Fruit fly (Drosophila melanogaster) whole organism, embryonic: ENCODE results near the gene Lasp.

Experiments used
- Atf-2 ChIP-seq: fragments of 200-800 bp; sonication (Bioruptor generic); optimal IDR thresholded peaks from 2 replicates; lab custom pipeline; 2016; ENCODE audit warnings: missing biosample characterization, missing genetic modification characterization
- CG10274 ChIP-seq: fragments of 200-800 bp; sonication (Bioruptor generic); optimal IDR thresholded peaks from 3 replicates; lab custom pipeline; 2017; ENCODE audit warnings: missing biosample characterization, mild to moderate bottlenecking, missing genetic modification characterization
- CG10431 ChIP-seq: fragments of 200-800 bp; sonication (Bioruptor generic); optimal IDR thresholded peaks from 3 replicates; lab custom pipeline; 2018; ENCODE audit warnings: missing biosample characterization, mild to moderate bottlenecking, missing genetic modification characterization
- CG11085 ChIP-seq: fragments of 200-800 bp; sonication (Bioruptor generic); IDR thresholded peaks from 2 replicates; pipeline ENCODE4 v1.3.6; 2022; ENCODE audit warnings: missing biosample characterization, missing genetic modification characterization
- CG11695 ChIP-seq: fragments of 200-800 bp; sonication (Bioruptor generic); IDR thresholded peaks from 3 replicates; pipeline ENCODE4 v1.3.6; 2022; ENCODE audit warnings: missing biosample characterization, missing genetic modification characterization
- CG12104 ChIP-seq: fragments of 200-800 bp; sonication (Bioruptor generic); optimal IDR thresholded peaks from 3 replicates; lab custom pipeline; 2016; ENCODE audit warnings: missing biosample characterization, missing genetic modification characterization
- CG12155 ChIP-seq: fragments of 200-800 bp; sonication (Bioruptor generic); optimal IDR thresholded peaks from 3 replicates; lab custom pipeline; 2016; ENCODE audit warnings: missing biosample characterization, missing genetic modification characterization
- CG13123 ChIP-seq: fragments of 200-800 bp; sonication (Bioruptor generic); optimal IDR thresholded peaks from 2 replicates; lab custom pipeline; 2016; ENCODE audit warnings: missing biosample characterization, missing genetic modification characterization
- CG15514 ChIP-seq: fragments of 200-800 bp; sonication (Bioruptor generic); optimal IDR thresholded peaks from 3 replicates; lab custom pipeline; 2017; ENCODE audit warnings: missing biosample characterization, missing genetic modification characterization, mild to moderate bottlenecking, moderate library complexity, missing genetic modification reagents
- CG15696 ChIP-seq: fragments of 200-800 bp; sonication (Bioruptor generic); optimal IDR thresholded peaks from 2 replicates; lab custom pipeline; 2019; ENCODE audit warnings: missing biosample characterization, mild to moderate bottlenecking, missing genetic modification characterization, moderate library complexity
- CG1647 ChIP-seq: fragments of 200-800 bp; sonication (Bioruptor generic); optimal IDR thresholded peaks from 3 replicates; lab custom pipeline; 2016; ENCODE audit warnings: missing biosample characterization, missing genetic modification characterization
- CG16779 ChIP-seq: fragments of 200-800 bp; sonication (Bioruptor generic); IDR thresholded peaks from 2 replicates; pipeline ENCODE4 v1.3.6; 2022; ENCODE audit warnings: missing biosample characterization, missing genetic modification characterization
- CG17385 ChIP-seq: fragments of 200-800 bp; sonication (Bioruptor generic); optimal IDR thresholded peaks from 3 replicates; lab custom pipeline; 2018; ENCODE audit warnings: missing biosample characterization, mild to moderate bottlenecking, missing genetic modification characterization
- CG2120 ChIP-seq: fragments of 200-800 bp; sonication (Bioruptor generic); optimal IDR thresholded peaks from 3 replicates; lab custom pipeline; 2016; ENCODE audit warnings: missing biosample characterization, missing genetic modification characterization
- CG4282 ChIP-seq: fragments of 200-800 bp; sonication (Bioruptor generic); optimal IDR thresholded peaks from 2 replicates; lab custom pipeline; 2016; ENCODE audit warnings: missing biosample characterization, missing genetic modification characterization
- CG4404 ChIP-seq: fragments of 200-800 bp; sonication (Bioruptor generic); IDR thresholded peaks from 2 replicates; pipeline ENCODE4 v1.3.6; 2022; ENCODE audit warnings: missing biosample characterization, missing genetic modification characterization
- CG4707 ChIP-seq: fragments of 200-800 bp; sonication (Bioruptor generic); optimal IDR thresholded peaks from 2 replicates; lab custom pipeline; 2018; ENCODE audit warnings: missing biosample characterization, mild to moderate bottlenecking, missing genetic modification characterization, moderate library complexity
- CG4730 ChIP-seq: fragments of 200-800 bp; sonication (Bioruptor generic); IDR thresholded peaks from 2 replicates; pipeline ENCODE4 v1.3.6; 2022; ENCODE audit warnings: missing biosample characterization, missing genetic modification characterization
- CG5245 ChIP-seq: fragments of 200-800 bp; sonication (Bioruptor generic); optimal IDR thresholded peaks from 3 replicates; lab custom pipeline; 2016; ENCODE audit warnings: missing biosample characterization, missing genetic modification characterization
- CG7271 ChIP-seq: fragments of 200-800 bp; sonication (Bioruptor generic); optimal IDR thresholded peaks from 2 replicates; lab custom pipeline; 2018; ENCODE audit warnings: missing biosample characterization, mild to moderate bottlenecking, missing genetic modification characterization, moderate library complexity
- CG7839 ChIP-seq: fragments of 200-800 bp; sonication (Bioruptor generic); optimal IDR thresholded peaks from 3 replicates; lab custom pipeline; 2018; ENCODE audit warnings: missing biosample characterization, mild to moderate bottlenecking, missing genetic modification characterization, moderate library complexity
- CG9797 ChIP-seq: fragments of 200-800 bp; sonication (Bioruptor generic); optimal IDR thresholded peaks from 3 replicates; lab custom pipeline; 2018; ENCODE audit warnings: missing biosample characterization, mild to moderate bottlenecking, missing genetic modification characterization
- Drgx ChIP-seq: fragments of 200-800 bp; sonication (Bioruptor generic); IDR thresholded peaks from 2 replicates; pipeline ENCODE4 v1.3.6; 2022; ENCODE audit warnings: missing biosample characterization, missing genetic modification characterization
- Elba2 ChIP-seq: fragments of 200-800 bp; sonication (Bioruptor generic); optimal IDR thresholded peaks from 3 replicates; lab custom pipeline; 2016; ENCODE audit warnings: missing biosample characterization, missing genetic modification characterization
- H2.0 ChIP-seq: fragments of 200-800 bp; sonication (Bioruptor generic); IDR thresholded peaks from 2 replicates; pipeline ENCODE4 v1.3.6; 2022; ENCODE audit warnings: missing biosample characterization, missing genetic modification characterization
- Hmr ChIP-seq: fragments of 200-800 bp; sonication (Bioruptor generic); optimal IDR thresholded peaks from 3 replicates; lab custom pipeline; 2017; ENCODE audit warnings: mild to moderate bottlenecking, missing biosample characterization, missing genetic modification reagents, missing genetic modification characterization
- Hr78 ChIP-seq, 2 experiments: fragments of 200-800 bp in 1 of 2; fragments of >200 bp in 1 of 2; sonication (Bioruptor generic) in 1 of 2; optimal IDR thresholded peaks; 2 replicates each; lab custom pipeline; 2017 to 2019; ENCODE audit warnings: missing biosample characterization in 2 of 2, missing genetic modification characterization in 2 of 2, mild to moderate bottlenecking in 1 of 2, moderate library complexity in 1 of 2
- Myb ChIP-seq: fragments of 200-800 bp; sonication (Bioruptor generic); optimal IDR thresholded peaks from 2 replicates; lab custom pipeline; 2016; ENCODE audit warnings: missing biosample characterization, missing genetic modification characterization
- NC2α ChIP-seq: fragments of 200-800 bp; sonication (Bioruptor generic); optimal IDR thresholded peaks from 2 replicates; lab custom pipeline; 2016; ENCODE audit warnings: missing biosample characterization, missing genetic modification characterization
- Sry-δ ChIP-seq: fragments of 200-800 bp; sonication (Bioruptor generic); optimal IDR thresholded peaks from 2 replicates; lab custom pipeline; 2016; ENCODE audit warnings: missing biosample characterization, missing genetic modification characterization
- Xrp1 ChIP-seq: fragments of 200-800 bp; sonication (Bioruptor generic); IDR thresholded peaks from 2 replicates; pipeline ENCODE4 v1.3.6; 2022; ENCODE audit warnings: missing biosample characterization, missing genetic modification characterization
- ab ChIP-seq: fragments of 200-800 bp; sonication (Bioruptor generic); optimal IDR thresholded peaks from 2 replicates; lab custom pipeline; 2016; ENCODE audit warnings: missing biosample characterization, missing genetic modification characterization
- ac ChIP-seq: fragments of 200-800 bp; sonication (Bioruptor generic); optimal IDR thresholded peaks from 3 replicates; lab custom pipeline; 2017; ENCODE audit warnings: missing biosample characterization, mild to moderate bottlenecking, missing genetic modification characterization
- cas ChIP-seq: fragments of 200-800 bp; sonication (Bioruptor generic); IDR thresholded peaks from 2 replicates; pipeline ENCODE4 v1.3.6; 2022; ENCODE audit warnings: missing biosample characterization, missing genetic modification characterization
- chinmo ChIP-seq: fragments of 200-800 bp; sonication (Bioruptor generic); IDR thresholded peaks from 4 replicates; pipeline ENCODE4 v1.3.6; 2022; ENCODE audit warnings: missing biosample characterization, missing genetic modification characterization; ENCODE audit not compliant: partially characterized antibody
- fd64A ChIP-seq: fragments of 200-800 bp; sonication (Bioruptor generic); optimal IDR thresholded peaks from 3 replicates; lab custom pipeline; 2018; ENCODE audit warnings: missing biosample characterization, mild to moderate bottlenecking, missing genetic modification characterization
- gt ChIP-seq: fragments of 200-800 bp; sonication (Bioruptor generic); IDR thresholded peaks from 2 replicates; pipeline ENCODE4 v1.3.6; 2022; ENCODE audit warnings: missing biosample characterization, missing genetic modification characterization
- h ChIP-seq: fragments of >200 bp; optimal IDR thresholded peaks from 2 replicates; lab custom pipeline; 2017
- lab ChIP-seq: fragments of 200-800 bp; sonication (Bioruptor generic); optimal IDR thresholded peaks from 3 replicates; lab custom pipeline; 2017; ENCODE audit warnings: missing biosample characterization, missing genetic modification characterization, mild to moderate bottlenecking, moderate library complexity, missing genetic modification reagents
- nerfin-2 ChIP-seq: fragments of 200-800 bp; sonication (Bioruptor generic); IDR thresholded peaks from 2 replicates; pipeline ENCODE4 v1.3.6; 2022; ENCODE audit warnings: missing biosample characterization, missing genetic modification characterization; ENCODE audit not compliant: partially characterized antibody
- nom ChIP-seq: fragments of 200-800 bp; sonication (Bioruptor generic); optimal IDR thresholded peaks from 2 replicates; lab custom pipeline; 2017; ENCODE audit warnings: missing biosample characterization, missing genetic modification characterization, mild to moderate bottlenecking, moderate library complexity, missing genetic modification reagents
- otp ChIP-seq: fragments of 200-800 bp; sonication (Bioruptor generic); IDR thresholded peaks from 3 replicates; pipeline ENCODE4, ENCODE4 v1.3.6; 2022; ENCODE audit warnings: missing biosample characterization, missing genetic modification characterization
- pb ChIP-seq: fragments of 200-800 bp; sonication (Bioruptor generic); optimal IDR thresholded peaks from 3 replicates; lab custom pipeline; 2016; ENCODE audit warnings: missing biosample characterization, missing genetic modification characterization
- schlank ChIP-seq: fragments of 200-800 bp; sonication (Bioruptor generic); optimal IDR thresholded peaks from 2 replicates; lab custom pipeline; 2018; ENCODE audit warnings: missing biosample characterization, mild to moderate bottlenecking, missing genetic modification characterization
- sr ChIP-seq: fragments of 200-800 bp; sonication (Bioruptor generic); IDR thresholded peaks from 3 replicates; pipeline ENCODE4 v1.3.6; 2022; ENCODE audit warnings: missing biosample characterization, missing genetic modification characterization
- tgo ChIP-seq: fragments of 200-800 bp; sonication (Bioruptor generic); IDR thresholded peaks from 3 replicates; pipeline ENCODE4 v1.3.6; 2022; ENCODE audit warnings: missing biosample characterization, missing genetic modification characterization
- tll ChIP-seq, 2 experiments: fragments of 200-800 bp in 1 of 2; fragments of >200 bp in 1 of 2; sonication (Bioruptor generic) in 1 of 2; optimal IDR thresholded peaks; 2 replicates each; lab custom pipeline; 2017 to 2019; ENCODE audit warnings: missing biosample characterization in 2 of 2, missing genetic modification characterization in 2 of 2, mild to moderate bottlenecking in 1 of 2, moderate library complexity in 1 of 2
- ttk ChIP-seq: fragments of 200-800 bp; sonication (Bioruptor generic); IDR thresholded peaks from 2 replicates; pipeline ENCODE4 v2.1.2; 2022; ENCODE audit warnings: missing biosample characterization, missing genetic modification characterization
- unpg ChIP-seq: fragments of 200-800 bp; sonication (Bioruptor generic); optimal IDR thresholded peaks from 3 replicates; lab custom pipeline; 2018; ENCODE audit warnings: missing biosample characterization, mild to moderate bottlenecking, missing genetic modification characterization, moderate library complexity
- vfl ChIP-seq: fragments of 200-800 bp; sonication (Bioruptor generic); optimal IDR thresholded peaks from 2 replicates; lab custom pipeline; 2016; ENCODE audit warnings: missing biosample characterization, missing genetic modification characterization

Gene Lasp

DNA sequence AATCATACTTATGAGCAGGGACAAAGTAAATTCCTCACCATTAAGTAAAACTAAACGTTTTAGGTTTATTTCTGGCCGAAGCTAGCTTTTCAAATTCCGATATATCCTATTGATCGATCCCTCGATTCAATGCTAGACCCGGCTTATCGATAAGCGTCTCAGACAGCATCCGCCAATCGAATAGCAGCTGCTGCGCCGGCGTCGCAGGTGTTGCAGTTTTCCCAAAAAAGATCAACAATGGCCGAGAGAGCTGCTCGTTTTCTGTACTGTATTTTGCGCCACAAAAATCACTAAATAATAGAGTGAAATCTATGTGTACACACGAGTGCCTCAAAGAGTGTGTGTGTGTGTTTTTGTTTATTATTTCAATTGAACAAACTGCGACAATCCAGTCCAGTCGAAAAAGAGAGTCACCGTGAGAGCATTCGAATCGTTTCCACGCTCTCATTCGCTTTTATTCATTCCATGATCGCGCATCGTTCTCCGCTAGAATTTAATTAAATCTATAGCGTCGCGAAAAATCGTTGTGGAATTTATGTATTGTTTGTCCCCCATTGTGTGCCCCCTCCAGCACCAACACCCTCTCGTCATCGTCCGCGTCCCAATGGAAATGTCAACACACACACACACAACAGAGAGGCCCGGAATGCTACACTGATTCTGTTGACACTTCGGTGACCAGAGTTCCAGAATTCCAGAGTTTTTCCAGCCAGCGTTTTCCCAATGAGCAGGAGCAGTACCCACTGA lies 2.1 kb upstream of the Lasp start (continued):
- TF ChIP-seq schlank (tag; lab: Kevin White, UChicago) (no peak), CG7271 (tag; lab: Kevin White, UChicago) (no peak), nom (GFP tag; lab: Kevin White, UChicago) (no peak), CG15514 (GFP tag; lab: Kevin White, UChicago) (no peak), lab (GFP tag; lab: Kevin White, UChicago) (no peak), ac (GFP tag; lab: Kevin White, UChicago) (peak; percentile 66), tll (GFP tag; optimal IDR thresholded peaks at IDR 0.05; lab: Kevin White, UChicago) (no peak), CG5245 (GFP tag; lab: Kevin White, UChicago) (no peak), H2.0 (GFP tag; lab: Robert Waterston, UW) (no peak), CG13123 (GFP tag; lab: Kevin White, UChicago) (no peak), CG16779 (GFP tag; lab: Robert Waterston, UW) (no peak), Myb (GFP tag; lab: Kevin White, UChicago) (peak; percentile 19), tgo (GFP tag; lab: Robert Waterston, UW) (no peak), CG10431 (GFP tag; lab: Kevin White, UChicago) (no peak), gt (no peak), CG2120 (no peak), fd64A (GFP tag; lab: Kevin White, UChicago) (no peak), Xrp1 (no peak), sr (GFP tag; lab: Robert Waterston, UW) (no peak), otp (GFP tag; lab: Robert Waterston, UW) (no peak), NC2α (GFP tag; lab: Kevin White, UChicago) (no peak), CG1647 (GFP tag; lab: Kevin White, UChicago) (no peak), h (no peak), pb (no peak), ab (GFP tag; lab: Kevin White, UChicago) (no peak), nerfin-2 (GFP tag; lab: Robert Waterston, UW) (peak; percentile 76; the same call in 1 of the 2 replicates), Elba2 (GFP tag; lab: Kevin White, UChicago) (no peak), CG7839 (tag; lab: Kevin White, UChicago) (no peak), ttk (GFP tag; lab: Robert Waterston, UW) (no peak), unpg (GFP tag; lab: Kevin White, UChicago) (no peak), CG12155 (no peak), vfl (no peak), CG4282 (no peak), Sry-δ (GFP tag; lab: Kevin White, UChicago) (peak; percentile 16), CG12104 (no peak), CG4707 (GFP tag; lab: Kevin White, UChicago) (no peak), CG11085 (GFP tag; lab: Robert Waterston, UW) (no peak), Atf-2 (GFP tag; lab: Kevin White, UChicago) (no peak), CG9797 (GFP tag; lab: Kevin White, UChicago) (no peak), Hmr (GFP tag; lab: Kevin White, UChicago) (no peak), Drgx (GFP tag; lab: Robert Waterston, UW) (no peak), CG4730 (GFP tag; lab: Robert Waterston, UW) (no peak), CG15696 (tag; lab: Kevin White, UChicago) (no peak), chinmo (GFP tag; lab: Robert Waterston, UW) (peak; percentile 87; the same call in 2 of the 4 replicates), CG4404 (no peak), CG10274 (GFP tag; lab: Kevin White, UChicago) (no peak), CG17385 (GFP tag; lab: Kevin White, UChicago) (no peak), cas (GFP tag; lab: Robert Waterston, UW) (no peak), Hr78 (GFP tag; optimal IDR thresholded peaks at IDR 0.05; lab: Kevin White, UChicago) (no peak), CG11695 (no peak)
